Worm (Caenorhabditis elegans) whole organism, L2 larva: ENCODE measurements around the gene pnn-1.
"Not testable (repeated sequence)": the region's sequence is repeated elsewhere in the genome, so short reads cannot be mapped to it uniquely, and the experiment has no call there.

Experiments
- elt-3 ChIP-seq: sonication (generic microtip); optimal IDR thresholded peaks from 2 replicates; lab custom pipeline; 2017; ENCODE audit warnings: missing biosample characterization, missing genetic modification characterization
- gmeb-1 ChIP-seq: fragments of 150-350 bp; optimal IDR thresholded peaks from 2 replicates; lab custom pipeline; 2014; ENCODE audit warnings: missing biosample characterization, missing genetic modification characterization
- lin-39 ChIP-seq: fragments of 150-350 bp; optimal IDR thresholded peaks from 2 replicates; lab custom pipeline; 2014; ENCODE audit warnings: missing biosample characterization, missing genetic modification reagents, missing genetic modification characterization
- mdl-1 ChIP-seq, 2 experiments: fragments of 150-350 bp in 1 of 2; sonication (generic microtip) in 1 of 2; optimal IDR thresholded peaks; 2 replicates each; lab custom pipeline; 2017; ENCODE audit warnings: missing biosample characterization in 2 of 2, missing genetic modification characterization in 2 of 2
- nhr-10 ChIP-seq: sonication (generic microtip); optimal IDR thresholded peaks from 2 replicates; lab custom pipeline; 2017; ENCODE audit warnings: missing biosample characterization, missing genetic modification characterization
- nhr-237 ChIP-seq: fragments of 150-350 bp; optimal IDR thresholded peaks from 2 replicates; lab custom pipeline; 2014; ENCODE audit warnings: missing biosample characterization, missing genetic modification characterization
- zag-1 ChIP-seq: fragments of 150-350 bp; optimal IDR thresholded peaks from 2 replicates; lab custom pipeline; 2014; ENCODE audit warnings: missing biosample characterization, missing genetic modification characterization

DNA sequence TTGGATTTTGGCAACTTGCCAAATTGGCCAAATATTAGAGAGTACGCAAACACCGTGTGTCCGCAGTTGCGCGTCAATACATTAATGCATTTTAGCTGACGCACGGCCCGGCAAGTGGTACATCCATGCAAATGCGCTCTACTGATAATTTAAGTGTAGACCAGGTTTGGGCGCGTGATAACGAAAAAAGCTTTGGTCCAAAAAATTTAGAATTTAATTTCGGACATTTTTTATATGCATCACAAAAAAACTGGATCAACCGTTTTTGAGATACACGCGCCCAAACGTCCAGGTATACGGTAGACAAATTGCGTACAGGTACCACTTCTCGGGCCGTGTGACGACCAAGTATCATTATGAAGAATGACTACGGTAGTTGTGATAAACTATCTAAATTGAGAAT is 3.0 kb upstream of the pnn-1 start, which contains the start of gene R186.8:
- TF ChIP-seq nhr-237; lin-39 (tag; lab: Kevin White, UChicago); elt-3 (tag; lab: Kevin White, UChicago); zag-1 (tag; lab: Kevin White, UChicago); nhr-10 (tag; lab: Kevin White, UChicago); mdl-1 (tag; optimal IDR thresholded peaks at IDR 0.05; lab: Kevin White, UChicago): not testable (repeated sequence)
- TF ChIP-seq gmeb-1 (tag; lab: Kevin White, UChicago): peak; percentile 39
